Worm (Caenorhabditis elegans): ENCODE results near the gene nex-4.

nex-4 gene

DNA sequence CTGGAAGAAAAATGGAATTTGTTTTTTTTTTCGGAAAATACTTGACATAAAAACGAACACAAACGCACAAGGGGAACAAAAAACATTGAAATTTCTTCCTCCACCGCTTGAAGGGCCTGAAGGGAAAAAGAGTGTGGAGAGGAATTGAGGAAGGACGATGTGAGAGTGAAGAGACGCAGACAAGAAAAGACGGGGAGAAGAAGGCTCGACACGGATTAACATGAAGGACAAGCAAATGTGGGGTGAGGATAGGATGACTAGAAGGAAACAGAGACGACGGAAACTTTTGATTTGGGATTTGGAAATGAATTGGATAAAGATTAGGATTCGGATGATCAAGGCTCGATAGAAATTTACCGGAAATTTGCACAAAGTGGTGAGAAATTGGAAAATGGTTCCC lies 9.3 kb downstream of the nex-4 start:
- TF ChIP-seq nhr-77 (tag; optimal IDR thresholded peaks at IDR 0.05) = no peak
- no peak for TF ChIP-seq pha-4 (tag; optimal IDR thresholded peaks at IDR 0.05)
- TF ChIP-seq nhr-43 (tag; optimal IDR thresholded peaks at IDR 0.05; ENCODE audit: poor library complexity, severe bottlenecking) = no peak
- no peak for TF ChIP-seq skn-1 (tag; optimal IDR thresholded peaks at IDR 0.05)
- no peak for TF ChIP-seq lsy-12 (tag; optimal IDR thresholded peaks at IDR 0.05)
- peak; percentile 7 for TF ChIP-seq nhr-25 (tag; optimal IDR thresholded peaks at IDR 0.05)
- no peak for TF ChIP-seq ceh-82 (tag; optimal IDR thresholded peaks at IDR 0.05)
- TF ChIP-seq hmg-11 (tag; optimal IDR thresholded peaks at IDR 0.05) = peak; percentile 30
- no peak for TF ChIP-seq fkh-2 (tag; optimal IDR thresholded peaks at IDR 0.05)
- peak; percentile 1 for TF ChIP-seq nhr-23 (tag; optimal IDR thresholded peaks at IDR 0.05)
- TF ChIP-seq nfya-1 (tag; optimal IDR thresholded peaks at IDR 0.05; ENCODE audit: insufficient read depth) = peak; percentile 53
- no peak for TF ChIP-seq elt-2 (tag; optimal IDR thresholded peaks at IDR 0.05)
- no peak for TF ChIP-seq aly-2 (tag; optimal IDR thresholded peaks at IDR 0.05)

DNA sequence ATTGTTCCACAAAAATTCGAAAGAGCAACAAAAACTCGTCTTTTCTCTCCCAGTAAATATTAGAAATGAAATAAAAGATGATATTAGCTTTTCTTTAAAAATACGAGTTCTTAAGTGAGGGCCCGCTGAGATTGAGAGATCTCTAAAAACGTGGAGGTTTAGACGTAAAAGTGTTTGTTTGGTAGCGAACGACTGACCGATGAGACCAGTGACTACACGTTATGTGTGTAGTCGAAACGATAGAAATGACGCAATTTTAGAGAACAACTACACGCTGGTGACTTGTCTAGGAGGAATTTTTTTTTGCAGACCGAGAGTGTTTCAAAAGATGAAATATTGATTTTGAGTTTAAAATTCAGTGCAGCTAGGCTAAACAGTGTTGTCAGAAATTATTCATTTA lies 11.5 kb downstream of the nex-4 start, which contains the start of gene C37H5.13:
Gene C37H5.13, minus strand, starts transcription at position 229 of the 400 bp plus-strand sequence.
- TF ChIP-seq hmg-11 (tag; optimal IDR thresholded peaks at IDR 0.05) (peak; percentile 69), nhr-43 (tag; optimal IDR thresholded peaks at IDR 0.05; ENCODE audit: poor library complexity, severe bottlenecking) (no peak), R02D3.7 (tag; optimal IDR thresholded peaks at IDR 0.05) (no peak), ceh-28 (tag; optimal IDR thresholded peaks at IDR 0.05) (no peak), fkh-10 (GFP tag; optimal IDR thresholded peaks at IDR 0.05) (no peak), aly-2 (tag; optimal IDR thresholded peaks at IDR 0.05) (no peak), unc-62 (GFP tag; optimal IDR thresholded peaks at IDR 0.05) (no peak), pha-4 (tag; optimal IDR thresholded peaks at IDR 0.05) (peak; percentile 74), ztf-4 (tag; optimal IDR thresholded peaks at IDR 0.05) (no peak), nfya-1 (tag; optimal IDR thresholded peaks at IDR 0.05; ENCODE audit: insufficient read depth) (peak; percentile 27), mdl-1 (tag; optimal IDR thresholded peaks at IDR 0.05) (no peak), daf-12 (tag; optimal IDR thresholded peaks at IDR 0.05) (no peak), tbx-2 (tag; optimal IDR thresholded peaks at IDR 0.05) (no peak), ama-1 (optimal IDR thresholded peaks at IDR 0.05) (no peak), ceh-82 (tag; optimal IDR thresholded peaks at IDR 0.05) (no peak), pqm-1 (tag; optimal IDR thresholded peaks at IDR 0.05) (peak; percentile 24), skn-1 (tag; optimal IDR thresholded peaks at IDR 0.05) (peak; percentile 4), lin-39 (tag; optimal IDR thresholded peaks at IDR 0.05) (no peak)

DNA sequence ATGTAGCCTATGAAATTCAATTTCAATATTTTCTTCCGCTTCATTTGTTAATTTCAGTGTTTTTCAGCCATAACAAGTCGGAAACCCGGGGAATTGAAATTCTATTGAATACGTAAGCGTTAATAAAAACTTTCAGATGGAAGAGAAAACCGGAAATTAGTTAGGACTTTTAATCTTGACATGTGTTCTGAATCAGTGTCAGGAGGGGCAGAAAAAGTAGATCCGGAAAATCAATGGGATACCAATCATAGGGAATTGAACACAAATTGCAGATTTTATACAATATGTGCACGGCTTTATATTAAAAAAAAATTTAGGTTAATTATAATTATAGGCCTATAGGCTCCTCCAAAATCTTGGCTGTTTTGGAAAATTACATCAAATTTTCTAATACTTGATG lies 13.1 kb downstream of the nex-4 start:
- no peak for TF ChIP-seq skn-1 (tag; optimal IDR thresholded peaks at IDR 0.05)
- TF ChIP-seq egl-27 (tag; optimal IDR thresholded peaks at IDR 0.05) = no peak
- no peak for TF ChIP-seq ceh-28 (tag; optimal IDR thresholded peaks at IDR 0.05)
- TF ChIP-seq nhr-28 (tag; optimal IDR thresholded peaks at IDR 0.05) = no peak
- TF ChIP-seq pqm-1 (tag; optimal IDR thresholded peaks at IDR 0.05) = no peak
- no peak for TF ChIP-seq lin-15B (tag; optimal IDR thresholded peaks at IDR 0.05)
- no peak for TF ChIP-seq mdl-1 (tag; optimal IDR thresholded peaks at IDR 0.05)
- no peak for TF ChIP-seq ZK546.5 (tag; optimal IDR thresholded peaks at IDR 0.05)
- no peak for TF ChIP-seq ceh-16 (tag; optimal IDR thresholded peaks at IDR 0.05)
- TF ChIP-seq fos-1 (tag; optimal IDR thresholded peaks at IDR 0.05) = no peak
- TF ChIP-seq lsy-12 (tag; optimal IDR thresholded peaks at IDR 0.05) = no peak
- TF ChIP-seq mml-1 (tag; optimal IDR thresholded peaks at IDR 0.05) = no peak
- TF ChIP-seq nhr-12 (tag; optimal IDR thresholded peaks at IDR 0.05) = no peak
- TF ChIP-seq fkh-2 (tag; optimal IDR thresholded peaks at IDR 0.05) = no peak
- TF ChIP-seq egl-5 (tag; optimal IDR thresholded peaks at IDR 0.05) = no peak
- TF ChIP-seq R02D3.7 (tag; optimal IDR thresholded peaks at IDR 0.05) = no peak
- no peak for TF ChIP-seq daf-12 (tag; optimal IDR thresholded peaks at IDR 0.05)
- TF ChIP-seq hmg-11 (tag; optimal IDR thresholded peaks at IDR 0.05) = no peak
- no peak for TF ChIP-seq tbx-2 (tag; optimal IDR thresholded peaks at IDR 0.05)

DNA sequence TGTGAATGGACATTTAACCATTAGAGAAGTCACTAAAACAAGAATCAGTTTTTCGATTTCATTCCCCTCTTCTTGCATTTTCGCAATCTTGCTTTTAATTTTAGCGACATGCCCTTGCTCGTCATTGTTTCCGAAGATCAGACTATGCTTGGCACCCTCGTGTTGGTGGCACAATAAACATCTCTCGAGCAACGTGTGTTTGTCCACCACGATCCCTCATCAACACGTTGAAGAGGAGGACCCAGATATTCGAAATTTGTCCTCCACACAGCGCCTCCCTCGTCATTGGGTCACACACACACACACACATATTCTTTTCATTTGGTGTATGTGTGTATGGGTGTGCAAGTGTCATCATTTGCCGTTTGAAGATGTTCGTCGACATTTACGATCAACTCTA lies 14.1 kb downstream of the nex-4 start, which contains the start of gene srd-32:
Gene srd-32, plus strand, starts transcription at position 301 of the 400 bp plus-strand sequence.
- TF ChIP-seq nhr-28 (tag; optimal IDR thresholded peaks at IDR 0.05) (no peak), nhr-25 (tag; optimal IDR thresholded peaks at IDR 0.05) (no peak)

DNA sequence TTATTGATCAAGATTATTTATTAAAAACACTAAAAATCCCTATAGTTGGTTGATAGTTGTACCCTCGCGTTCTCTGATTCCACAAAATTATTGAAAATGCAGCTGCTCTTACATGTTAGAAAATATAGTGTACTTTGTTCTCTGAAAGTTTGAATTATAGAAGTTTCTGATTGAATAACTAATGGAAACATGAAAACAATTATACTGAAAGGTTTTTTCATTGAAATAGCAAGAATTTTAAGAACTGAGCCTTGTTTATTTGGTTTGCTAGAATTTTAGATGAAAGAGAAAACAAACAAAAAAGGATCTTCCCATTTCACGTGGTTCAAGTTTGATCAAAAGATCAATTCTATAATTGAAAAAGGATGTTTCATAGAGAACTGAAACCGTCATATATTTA lies 16.3 kb downstream of the nex-4 start:
- TF ChIP-seq lsy-12 (tag; optimal IDR thresholded peaks at IDR 0.05) (no peak), jun-1 (tag; optimal IDR thresholded peaks at IDR 0.05) (no peak)

Measured in whole organism, L3 larva.